Worm (Caenorhabditis elegans): ENCODE measurements around the gene aak-1.

DNA sequence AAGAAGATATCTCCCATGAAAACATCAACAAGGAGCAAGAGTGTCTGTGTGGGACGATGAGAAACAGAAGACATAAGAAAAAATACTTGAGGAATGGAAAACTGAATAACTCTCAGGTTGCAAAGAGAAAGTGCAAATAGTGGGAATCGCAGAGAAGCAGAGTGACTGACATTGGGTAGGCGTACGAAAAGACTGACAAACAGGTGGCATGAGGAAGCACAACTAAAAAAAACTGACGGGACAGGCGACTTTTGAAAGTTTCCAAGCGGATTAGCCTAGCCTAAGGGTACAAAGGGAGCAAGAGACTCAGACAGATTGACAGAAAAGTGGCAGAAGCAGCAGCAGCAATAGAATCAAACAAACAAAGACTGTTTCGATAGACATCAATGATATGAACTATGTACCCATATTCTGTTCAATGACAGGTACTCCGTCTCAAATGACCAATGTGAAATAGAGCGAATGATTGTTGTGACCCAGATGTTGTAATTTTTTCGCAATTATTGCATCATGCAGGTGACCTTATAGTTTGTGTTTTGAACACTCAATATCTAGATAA lies 26.5 kb downstream of the aak-1 start:
- no peak for TF ChIP-seq him-1 (tag; optimal IDR thresholded peaks at IDR 0.05)
- no peak for TF ChIP-seq W03F9.2 (tag; optimal IDR thresholded peaks at IDR 0.05)
- no peak for TF ChIP-seq dao-5 (tag; optimal IDR thresholded peaks at IDR 0.05)
